Fruit fly (Drosophila melanogaster) whole organism, embryonic: ENCODE data around the gene DNAlig4.

Experiments used
- C15 ChIP-seq: fragments of 200-800 bp; sonication (Bioruptor generic); IDR thresholded peaks from 3 replicates; pipeline ENCODE4 v1.3.6; 2022; ENCODE audit warnings: missing biosample characterization, missing genetic modification characterization
- CG12391 ChIP-seq: fragments of 200-800 bp; sonication (Bioruptor generic); optimal IDR thresholded peaks from 3 replicates; lab custom pipeline; 2018; ENCODE audit warnings: missing biosample characterization, mild to moderate bottlenecking, missing genetic modification characterization, moderate library complexity
- CG14014 ChIP-seq: fragments of 200-800 bp; sonication (Bioruptor generic); IDR thresholded peaks from 2 replicates; pipeline ENCODE4 v1.3.6; 2022; ENCODE audit warnings: missing biosample characterization, missing genetic modification characterization
- CG14710 ChIP-seq: fragments of 200-800 bp; sonication (Bioruptor generic); optimal IDR thresholded peaks from 3 replicates; lab custom pipeline; 2019; ENCODE audit warnings: missing biosample characterization, mild to moderate bottlenecking, missing genetic modification characterization, moderate library complexity
- CG15601 ChIP-seq: fragments of 200-800 bp; sonication (Bioruptor generic); optimal IDR thresholded peaks from 3 replicates; lab custom pipeline; 2019; ENCODE audit warnings: missing biosample characterization, mild to moderate bottlenecking, missing genetic modification characterization, moderate library complexity
- CG16813 ChIP-seq: fragments of 200-800 bp; sonication (Bioruptor generic); IDR thresholded peaks from 3 replicates; pipeline ENCODE4 v1.3.6; 2022; ENCODE audit warnings: missing biosample characterization, missing genetic modification characterization; ENCODE audit not compliant: partially characterized antibody
- CG17186 ChIP-seq: fragments of 200-800 bp; sonication (Bioruptor generic); optimal IDR thresholded peaks from 3 replicates; lab custom pipeline; 2017; ENCODE audit warnings: missing biosample characterization, missing genetic modification reagents, missing genetic modification characterization
- CG17361 ChIP-seq: fragments of 200-800 bp; sonication (Bioruptor generic); IDR thresholded peaks from 3 replicates; pipeline ENCODE4 v1.3.6; 2022; ENCODE audit warnings: missing biosample characterization, missing genetic modification characterization
- CG1792 ChIP-seq: fragments of 200-800 bp; sonication (Bioruptor generic); optimal IDR thresholded peaks from 2 replicates; lab custom pipeline; 2016; ENCODE audit warnings: missing biosample characterization, missing genetic modification characterization
- CG2889 ChIP-seq: fragments of 200-800 bp; sonication (Bioruptor generic); IDR thresholded peaks from 3 replicates; pipeline ENCODE4 v1.3.6; 2022; ENCODE audit warnings: missing biosample characterization, missing genetic modification characterization
- CG33213 ChIP-seq: fragments of 200-800 bp; sonication (Bioruptor generic); optimal IDR thresholded peaks from 3 replicates; lab custom pipeline; 2016; ENCODE audit warnings: missing biosample characterization, missing genetic modification characterization
- CG4360 ChIP-seq: fragments of 200-800 bp; sonication (Bioruptor generic); IDR thresholded peaks from 2 replicates; pipeline ENCODE4 v1.3.6; 2022; ENCODE audit warnings: missing biosample characterization, missing genetic modification characterization
- CG4820 ChIP-seq: fragments of 200-800 bp; sonication (Bioruptor generic); optimal IDR thresholded peaks from 3 replicates; lab custom pipeline; 2016; ENCODE audit warnings: missing biosample characterization, missing genetic modification characterization
- CG6689 ChIP-seq: fragments of 200-800 bp; sonication (Bioruptor generic); IDR thresholded peaks from 2 replicates; pipeline ENCODE4 v1.3.6; 2022; ENCODE audit warnings: missing biosample characterization, missing genetic modification characterization
- CG7271 ChIP-seq: fragments of 200-800 bp; sonication (Bioruptor generic); optimal IDR thresholded peaks from 2 replicates; lab custom pipeline; 2018; ENCODE audit warnings: missing biosample characterization, mild to moderate bottlenecking, missing genetic modification characterization, moderate library complexity
- CG7987 ChIP-seq: fragments of 200-800 bp; sonication (Bioruptor generic); optimal IDR thresholded peaks from 2 replicates; lab custom pipeline; 2018; ENCODE audit warnings: missing biosample characterization, mild to moderate bottlenecking, missing genetic modification characterization, moderate library complexity
- CG8765 ChIP-seq: fragments of 200-800 bp; sonication (Bioruptor generic); IDR thresholded peaks from 2 replicates; pipeline ENCODE4 v1.3.6; 2022; ENCODE audit warnings: missing biosample characterization, missing genetic modification characterization
- CG9932 ChIP-seq: fragments of 200-800 bp; sonication (Bioruptor generic); IDR thresholded peaks from 2 replicates; pipeline ENCODE4 v1.3.6; 2022; ENCODE audit warnings: missing biosample characterization, missing genetic modification characterization
- CrebB ChIP-seq: fragments of 200-800 bp; sonication (Bioruptor generic); optimal IDR thresholded peaks from 3 replicates; lab custom pipeline; 2018; ENCODE audit warnings: missing biosample characterization, mild to moderate bottlenecking, missing genetic modification characterization
- Drgx ChIP-seq: fragments of 200-800 bp; sonication (Bioruptor generic); IDR thresholded peaks from 2 replicates; pipeline ENCODE4 v1.3.6; 2022; ENCODE audit warnings: missing biosample characterization, missing genetic modification characterization
- Hmx ChIP-seq: fragments of 200-800 bp; sonication (Bioruptor generic); optimal IDR thresholded peaks from 2 replicates; lab custom pipeline; 2016; ENCODE audit warnings: missing biosample characterization, missing genetic modification characterization
- Hr3 ChIP-seq: fragments of 200-800 bp; sonication (Bioruptor generic); optimal IDR thresholded peaks from 3 replicates; lab custom pipeline; 2016; ENCODE audit warnings: missing biosample characterization, missing genetic modification characterization
- Lhr ChIP-seq: fragments of 200-800 bp; sonication (Bioruptor generic); optimal IDR thresholded peaks from 3 replicates; lab custom pipeline; 2017; ENCODE audit warnings: mild to moderate bottlenecking, missing biosample characterization, missing genetic modification reagents, missing genetic modification characterization
- MTF-1 ChIP-seq: fragments of 200-800 bp; sonication (Bioruptor generic); optimal IDR thresholded peaks from 2 replicates; lab custom pipeline; 2018; ENCODE audit warnings: missing biosample characterization, mild to moderate bottlenecking, missing genetic modification characterization, borderline replicate concordance
- Opbp ChIP-seq: fragments of 200-800 bp; sonication (Bioruptor generic); IDR thresholded peaks from 3 replicates; pipeline ENCODE4 v1.3.6; 2022; ENCODE audit warnings: missing biosample characterization, missing genetic modification characterization; ENCODE audit not compliant: partially characterized antibody
- Scr ChIP-seq: fragments of 200-800 bp; sonication (Bioruptor generic); IDR thresholded peaks from 2 replicates; pipeline ENCODE4 v1.3.6; 2022; ENCODE audit warnings: missing biosample characterization, missing genetic modification characterization; ENCODE audit not compliant: partially characterized antibody
- Sox100B ChIP-seq: fragments of 200-800 bp; sonication (Bioruptor generic); optimal IDR thresholded peaks from 3 replicates; lab custom pipeline; 2018; ENCODE audit warnings: missing biosample characterization, mild to moderate bottlenecking, missing genetic modification characterization
- Sry-δ ChIP-seq: fragments of 200-800 bp; sonication (Bioruptor generic); optimal IDR thresholded peaks from 2 replicates; lab custom pipeline; 2016; ENCODE audit warnings: missing biosample characterization, missing genetic modification characterization
- Usf ChIP-seq: fragments of 200-800 bp; sonication (Bioruptor generic); optimal IDR thresholded peaks from 2 replicates; lab custom pipeline; 2017; ENCODE audit warnings: missing genotype, missing biosample characterization, missing genetic modification characterization
- Xbp1 ChIP-seq: fragments of 200-800 bp; sonication (Bioruptor generic); optimal IDR thresholded peaks from 3 replicates; lab custom pipeline; 2016; ENCODE audit warnings: missing biosample characterization, mild to moderate bottlenecking, missing genetic modification characterization
- abd-A ChIP-seq: fragments of 200-800 bp; sonication (Bioruptor generic); optimal IDR thresholded peaks from 3 replicates; lab custom pipeline; 2019; ENCODE audit warnings: missing biosample characterization, mild to moderate bottlenecking, missing genetic modification characterization, moderate library complexity
- ac ChIP-seq: fragments of 200-800 bp; sonication (Bioruptor generic); optimal IDR thresholded peaks from 3 replicates; lab custom pipeline; 2017; ENCODE audit warnings: missing biosample characterization, mild to moderate bottlenecking, missing genetic modification characterization
- caup ChIP-seq: fragments of 200-800 bp; sonication (Bioruptor generic); optimal IDR thresholded peaks from 3 replicates; lab custom pipeline; 2017; ENCODE audit warnings: missing biosample characterization, mild to moderate bottlenecking, missing genetic modification characterization, moderate library complexity; ENCODE audit not compliant: severe bottlenecking
- crol ChIP-seq: fragments of 200-800 bp; sonication (Bioruptor generic); IDR thresholded peaks from 2 replicates; pipeline ENCODE4 v1.3.6; 2022; ENCODE audit warnings: missing biosample characterization, missing genetic modification characterization
- da ChIP-seq: fragments of 200-800 bp; sonication (Bioruptor generic); optimal IDR thresholded peaks from 2 replicates; lab custom pipeline; 2016; ENCODE audit warnings: missing biosample characterization, missing genetic modification characterization
- esg ChIP-seq: fragments of 200-800 bp; sonication (Bioruptor generic); conservative IDR thresholded peaks from 2 replicates; pipeline ENCODE4 v1.3.6; 2022; ENCODE audit warnings: missing biosample characterization, missing genetic modification characterization
- fru ChIP-seq: fragments of >200 bp; optimal IDR thresholded peaks from 2 replicates; lab custom pipeline; 2017
- fu2 ChIP-seq: fragments of 200-800 bp; sonication (Bioruptor generic); optimal IDR thresholded peaks from 2 replicates; lab custom pipeline; 2016; ENCODE audit warnings: missing biosample characterization, missing genetic modification characterization
- grau ChIP-seq: fragments of 200-800 bp; optimal IDR thresholded peaks from 3 replicates; lab custom pipeline; 2019; ENCODE audit warnings: missing biosample characterization, mild to moderate bottlenecking, missing genetic modification characterization, moderate library complexity
- gro ChIP-seq: fragments of 200-800 bp; sonication (Bioruptor generic); optimal IDR thresholded peaks from 2 replicates; lab custom pipeline; 2016; ENCODE audit warnings: missing biosample characterization, missing genetic modification characterization
- ken ChIP-seq: fragments of 200-800 bp; sonication (Bioruptor generic); IDR thresholded peaks from 3 replicates; pipeline ENCODE4 v1.3.6; 2022; ENCODE audit warnings: missing biosample characterization, missing genetic modification characterization
- knrl ChIP-seq: fragments of 200-800 bp; sonication (Bioruptor generic); IDR thresholded peaks from 3 replicates; pipeline ENCODE4 v1.3.6; 2022; ENCODE audit warnings: missing biosample characterization, missing genetic modification characterization; ENCODE audit not compliant: partially characterized antibody
- lov ChIP-seq, 2 experiments: fragments of 200-800 bp in 1 of 2; fragments of >200 bp in 1 of 2; sonication (Bioruptor generic) in 1 of 2; IDR thresholded peaks in 1 of 2; optimal IDR thresholded peaks in 1 of 2; 2 replicates in 1 of 2; 3 replicates in 1 of 2; pipeline versions ENCODE4 v1.3.6 to Lab custom; 2017 to 2022; ENCODE audit warnings: missing biosample characterization in 1 of 2, missing genetic modification characterization in 1 of 2
- mld ChIP-seq: fragments of 200-800 bp; sonication (Bioruptor generic); IDR thresholded peaks from 3 replicates; pipeline ENCODE4 v1.3.6; 2022; ENCODE audit warnings: missing biosample characterization, missing genetic modification characterization; ENCODE audit not compliant: partially characterized antibody
- nom ChIP-seq: fragments of 200-800 bp; sonication (Bioruptor generic); optimal IDR thresholded peaks from 2 replicates; lab custom pipeline; 2017; ENCODE audit warnings: missing biosample characterization, missing genetic modification characterization, mild to moderate bottlenecking, moderate library complexity, missing genetic modification reagents
- odd ChIP-seq: fragments of 200-800 bp; sonication (Bioruptor generic); optimal IDR thresholded peaks from 2 replicates; lab custom pipeline; 2017; ENCODE audit warnings: missing biosample characterization, mild to moderate bottlenecking, missing genetic modification characterization
- pb ChIP-seq: fragments of 200-800 bp; sonication (Bioruptor generic); optimal IDR thresholded peaks from 3 replicates; lab custom pipeline; 2016; ENCODE audit warnings: missing biosample characterization, missing genetic modification characterization
- run ChIP-seq: fragments of 200-800 bp; sonication (Bioruptor generic); optimal IDR thresholded peaks from 3 replicates; lab custom pipeline; 2018; ENCODE audit warnings: missing biosample characterization, mild to moderate bottlenecking, missing genetic modification characterization
- sens ChIP-seq: fragments of 200-800 bp; sonication (Bioruptor generic); peaks from one replicate; lab custom pipeline; 2016; ENCODE audit warnings: missing biosample characterization, missing genetic modification characterization
- sob ChIP-seq: fragments of 200-800 bp; sonication (Bioruptor generic); IDR thresholded peaks from 2 replicates; pipeline ENCODE4 v1.3.6; 2022; ENCODE audit warnings: missing biosample characterization, missing genetic modification characterization
- zfh1 ChIP-seq: fragments of 200-800 bp; sonication (Bioruptor generic); IDR thresholded peaks from 3 replicates; pipeline ENCODE4 v1.3.6; 2022; ENCODE audit warnings: missing biosample characterization, missing genetic modification characterization

Gene DNAlig4

dm6 chrX:13643961-13644360, 23.6 kb downstream of the DNAlig4 start (continued):
- TF ChIP-seq run (tag; lab: Kevin White, UChicago) (no peak), fru (lab: Kevin White, UChicago) (no peak), CG16813 (GFP tag; lab: Robert Waterston, UW) (no peak), pb (GFP tag; lab: Kevin White, UChicago) (no peak), mld (GFP tag; lab: Robert Waterston, UW) (no peak), odd (GFP tag; lab: Kevin White, UChicago) (no peak), CG12391 (peak; percentile 47), sob (peak; percentile 66), CG1792 (GFP tag; lab: Kevin White, UChicago) (peak; percentile 43), CrebB (tag; lab: Kevin White, UChicago) (no peak), zfh1 (GFP tag; lab: Robert Waterston, UW) (peak; percentile 70; the same call in 2 of the 3 replicates), nom (GFP tag; lab: Kevin White, UChicago) (no peak), Sry-δ (no peak), ken (GFP tag; lab: Robert Waterston, UW) (no peak), CG6689 (GFP tag; lab: Robert Waterston, UW) (peak; percentile 71), CG2889 (GFP tag; lab: Robert Waterston, UW) (no peak), CG7987 (GFP tag; lab: Kevin White, UChicago) (no peak), Hr3 (GFP tag; lab: Kevin White, UChicago) (peak; percentile 35), fu2 (GFP tag; lab: Kevin White, UChicago) (no peak), Drgx (GFP tag; lab: Robert Waterston, UW) (0 out of 2 replicates have a peak, but pooled peaks have one; percentile 14), CG8765 (GFP tag; lab: Robert Waterston, UW) (no peak), CG33213 (GFP tag; lab: Kevin White, UChicago) (peak; percentile 6), ac (GFP tag; lab: Kevin White, UChicago) (no peak), CG4820 (GFP tag; lab: Kevin White, UChicago) (peak; percentile 54), CG9932 (GFP tag; lab: Robert Waterston, UW) (no peak), gro (no peak), knrl (GFP tag; lab: Robert Waterston, UW) (no peak), esg (peak; percentile 57), CG4360 (GFP tag; lab: Robert Waterston, UW) (no peak), Opbp (GFP tag; lab: Robert Waterston, UW) (no peak), CG7271 (tag; lab: Kevin White, UChicago) (no peak), Scr (GFP tag; lab: Robert Waterston, UW) (no peak), caup (GFP tag; lab: Kevin White, UChicago) (peak; percentile 44), CG17361 (GFP tag; lab: Robert Waterston, UW) (peak; percentile 60), CG14014 (peak; percentile 38; the same call in 1 of the 2 replicates), Xbp1 (peak; percentile 52), Lhr (GFP tag; lab: Kevin White, UChicago) (no peak), grau (tag; lab: Kevin White, UChicago) (peak; percentile 14), Usf (GFP tag; lab: Kevin White, UChicago) (no peak), MTF-1 (GFP tag; lab: Kevin White, UChicago) (no peak), CG14710 (tag; lab: Kevin White, UChicago) (peak; percentile 51), abd-A (no peak), Hmx (GFP tag; lab: Kevin White, UChicago) (no peak), C15 (GFP tag; lab: Robert Waterston, UW) (no peak), lov (optimal IDR thresholded peaks at IDR 0.05; lab: Kevin White, UChicago) (no peak), lov (GFP tag; IDR thresholded peaks at IDR 0.05; lab: Robert Waterston, UW) (no peak), CG15601 (tag; lab: Kevin White, UChicago) (peak; percentile 13), Sox100B (GFP tag; lab: Kevin White, UChicago) (peak; percentile 32), da (peak; percentile 5), CG17186 (GFP tag; lab: Kevin White, UChicago) (no peak), crol (GFP tag; lab: Robert Waterston, UW) (peak; percentile 61), sens (GFP tag; lab: Kevin White, UChicago) (peak; percentile 88)
